Fruit fly (Drosophila melanogaster) whole organism, embryonic: Measurements from ENCODE around the gene CG15742.

Experiments
- ATbp ChIP-seq: fragments of 200-800 bp; sonication (Bioruptor generic); optimal IDR thresholded peaks from 2 replicates; lab custom pipeline; 2017; ENCODE audit warnings: missing biosample characterization, mild to moderate bottlenecking, missing genetic modification characterization, missing genetic modification reagents
- Antp ChIP-seq: fragments of 200-800 bp; sonication (Bioruptor generic); optimal IDR thresholded peaks from 3 replicates; lab custom pipeline; 2016; ENCODE audit warnings: missing biosample characterization, missing genetic modification characterization
- CG10267 ChIP-seq: fragments of 200-800 bp; sonication (Bioruptor generic); optimal IDR thresholded peaks from 2 replicates; lab custom pipeline; 2018; ENCODE audit warnings: missing biosample characterization, mild to moderate bottlenecking, missing genetic modification characterization, moderate library complexity
- CG10959 ChIP-seq: fragments of 200-800 bp; sonication (Bioruptor generic); IDR thresholded peaks from 2 replicates; pipeline ENCODE4 v1.3.6; 2022; ENCODE audit warnings: missing biosample characterization, missing genetic modification characterization
- CG12155 ChIP-seq: fragments of 200-800 bp; sonication (Bioruptor generic); optimal IDR thresholded peaks from 3 replicates; lab custom pipeline; 2016; ENCODE audit warnings: missing biosample characterization, missing genetic modification characterization
- CG13296 ChIP-seq: fragments of 200-800 bp; sonication (Bioruptor generic); optimal IDR thresholded peaks from 3 replicates; lab custom pipeline; 2018; ENCODE audit warnings: missing biosample characterization, mild to moderate bottlenecking, missing genetic modification characterization
- CG13894 ChIP-seq: fragments of 200-800 bp; sonication (Bioruptor generic); optimal IDR thresholded peaks from 3 replicates; lab custom pipeline; 2018; ENCODE audit warnings: missing biosample characterization, mild to moderate bottlenecking, missing genetic modification characterization, moderate library complexity
- CG14667 ChIP-seq: fragments of 200-800 bp; sonication (Bioruptor generic); IDR thresholded peaks from 2 replicates; pipeline ENCODE4 v1.3.6; 2022; ENCODE audit warnings: missing biosample characterization, missing genetic modification characterization
- CG14965 ChIP-seq: fragments of 200-800 bp; sonication (Bioruptor generic); optimal IDR thresholded peaks from 2 replicates; lab custom pipeline; 2016; ENCODE audit warnings: missing biosample characterization, missing genetic modification characterization, borderline replicate concordance
- CG17186 ChIP-seq: fragments of 200-800 bp; sonication (Bioruptor generic); optimal IDR thresholded peaks from 3 replicates; lab custom pipeline; 2017; ENCODE audit warnings: missing biosample characterization, missing genetic modification reagents, missing genetic modification characterization
- CG2120 ChIP-seq: fragments of 200-800 bp; sonication (Bioruptor generic); optimal IDR thresholded peaks from 3 replicates; lab custom pipeline; 2016; ENCODE audit warnings: missing biosample characterization, missing genetic modification characterization
- CG2202 ChIP-seq: fragments of 200-800 bp; sonication (Bioruptor generic); optimal IDR thresholded peaks from 2 replicates; lab custom pipeline; 2018; ENCODE audit warnings: missing biosample characterization, mild to moderate bottlenecking, missing genetic modification characterization
- CG2712 ChIP-seq: fragments of 200-800 bp; optimal IDR thresholded peaks from 3 replicates; lab custom pipeline; 2019; ENCODE audit warnings: missing biosample characterization, mild to moderate bottlenecking, missing genetic modification characterization, moderate library complexity
- CG33213 ChIP-seq: fragments of 200-800 bp; sonication (Bioruptor generic); optimal IDR thresholded peaks from 3 replicates; lab custom pipeline; 2016; ENCODE audit warnings: missing biosample characterization, missing genetic modification characterization
- CG6813 ChIP-seq: fragments of 200-800 bp; sonication (Bioruptor generic); optimal IDR thresholded peaks from 2 replicates; lab custom pipeline; 2017; ENCODE audit warnings: missing biosample characterization, missing genetic modification characterization, mild to moderate bottlenecking, moderate library complexity, missing genetic modification reagents
- CG7987 ChIP-seq: fragments of 200-800 bp; sonication (Bioruptor generic); optimal IDR thresholded peaks from 2 replicates; lab custom pipeline; 2018; ENCODE audit warnings: missing biosample characterization, mild to moderate bottlenecking, missing genetic modification characterization, moderate library complexity
- CHES-1-like ChIP-seq: fragments of 200-800 bp; sonication (Bioruptor generic); optimal IDR thresholded peaks from 2 replicates; lab custom pipeline; 2016; ENCODE audit warnings: missing biosample characterization, missing genetic modification characterization
- Ets97D ChIP-seq: fragments of 200-800 bp; sonication (Bioruptor generic); optimal IDR thresholded peaks from 3 replicates; lab custom pipeline; 2016; ENCODE audit warnings: missing biosample characterization, missing genetic modification characterization
- H15 ChIP-seq: fragments of 200-800 bp; sonication (Bioruptor generic); IDR thresholded peaks from 3 replicates; pipeline ENCODE4 v1.3.6; 2022; ENCODE audit warnings: missing biosample characterization, missing genetic modification characterization
- H2.0 ChIP-seq: fragments of 200-800 bp; sonication (Bioruptor generic); IDR thresholded peaks from 2 replicates; pipeline ENCODE4 v1.3.6; 2022; ENCODE audit warnings: missing biosample characterization, missing genetic modification characterization
- HLHmδ ChIP-seq: fragments of 200-800 bp; sonication (Bioruptor generic); optimal IDR thresholded peaks from 2 replicates; lab custom pipeline; 2018; ENCODE audit warnings: missing biosample characterization, mild to moderate bottlenecking, missing genetic modification characterization, moderate library complexity
- Hr78 ChIP-seq, 2 experiments: fragments of 200-800 bp in 1 of 2; fragments of >200 bp in 1 of 2; sonication (Bioruptor generic) in 1 of 2; optimal IDR thresholded peaks; 2 replicates each; lab custom pipeline; 2017 to 2019; ENCODE audit warnings: missing biosample characterization in 2 of 2, missing genetic modification characterization in 2 of 2, mild to moderate bottlenecking in 1 of 2, moderate library complexity in 1 of 2
- Med ChIP-seq: fragments of 200-800 bp; sonication (Bioruptor generic); peaks from one replicate; lab custom pipeline; 2016; ENCODE audit warnings: missing biosample characterization, missing genetic modification characterization, mild to moderate bottlenecking, inconsistent platforms, moderate library complexity
- Meics ChIP-seq: fragments of 200-800 bp; sonication (Bioruptor generic); optimal IDR thresholded peaks from 2 replicates; lab custom pipeline; 2017; ENCODE audit warnings: missing biosample characterization, mild to moderate bottlenecking, missing genetic modification characterization
- NFAT ChIP-seq: fragments of 200-800 bp; sonication (Bioruptor generic); IDR thresholded peaks from 2 replicates; pipeline ENCODE4 v1.3.6; 2022; ENCODE audit warnings: missing biosample characterization, missing genetic modification characterization
- Trl ChIP-seq, 3 experiments: fragments of >200 bp in 2 of 3; fragments of 200-800 bp in 1 of 3; sonication (Bioruptor generic) in 1 of 3; optimal IDR thresholded peaks; 2 replicates in 1 of 3; 3 replicates in 2 of 3; lab custom pipeline; 2016 to 2017; ENCODE audit warnings: missing biosample characterization in 1 of 3, missing genetic modification characterization in 1 of 3
- amos ChIP-seq: fragments of 200-800 bp; sonication (Bioruptor generic); IDR thresholded peaks from 2 replicates; pipeline ENCODE4 v1.3.6; 2022; ENCODE audit warnings: missing biosample characterization, missing genetic modification characterization; ENCODE audit not compliant: partially characterized antibody
- ase ChIP-seq: fragments of 200-800 bp; sonication (Bioruptor generic); IDR thresholded peaks from 3 replicates; pipeline ENCODE4 v1.3.6; 2022; ENCODE audit warnings: missing biosample characterization, missing genetic modification characterization
- bcd ChIP-seq: fragments of 200-800 bp; sonication (Bioruptor generic); optimal IDR thresholded peaks from 2 replicates; lab custom pipeline; 2017; ENCODE audit warnings: missing biosample characterization, mild to moderate bottlenecking, missing genetic modification characterization
- caup ChIP-seq: fragments of 200-800 bp; sonication (Bioruptor generic); optimal IDR thresholded peaks from 3 replicates; lab custom pipeline; 2017; ENCODE audit warnings: missing biosample characterization, mild to moderate bottlenecking, missing genetic modification characterization, moderate library complexity; ENCODE audit not compliant: severe bottlenecking
- ci ChIP-seq: fragments of 200-800 bp; sonication (Bioruptor generic); IDR thresholded peaks from 3 replicates; pipeline ENCODE4 v1.3.6; 2022; ENCODE audit warnings: missing biosample characterization, missing genetic modification characterization
- da ChIP-seq: fragments of 200-800 bp; sonication (Bioruptor generic); optimal IDR thresholded peaks from 2 replicates; lab custom pipeline; 2016; ENCODE audit warnings: missing biosample characterization, missing genetic modification characterization
- ems ChIP-seq: fragments of 200-800 bp; sonication (Bioruptor generic); optimal IDR thresholded peaks from 3 replicates; lab custom pipeline; 2016; ENCODE audit warnings: missing biosample characterization, missing genetic modification characterization
- en ChIP-seq: fragments of 200-800 bp; sonication (Bioruptor generic); optimal IDR thresholded peaks from 2 replicates; lab custom pipeline; 2016; ENCODE audit warnings: missing biosample characterization, missing genetic modification characterization
- fu2 ChIP-seq: fragments of 200-800 bp; sonication (Bioruptor generic); optimal IDR thresholded peaks from 2 replicates; lab custom pipeline; 2016; ENCODE audit warnings: missing biosample characterization, missing genetic modification characterization
- gem ChIP-seq: fragments of 200-800 bp; sonication (Bioruptor generic); optimal IDR thresholded peaks from 2 replicates; lab custom pipeline; 2019; ENCODE audit warnings: missing biosample characterization, mild to moderate bottlenecking, missing genetic modification characterization, moderate library complexity
- grn ChIP-seq: fragments of 200-800 bp; sonication (Bioruptor generic); optimal IDR thresholded peaks from 3 replicates; lab custom pipeline; 2017; ENCODE audit warnings: missing biosample characterization, missing genetic modification characterization
- ind ChIP-seq: fragments of 200-800 bp; sonication (Bioruptor generic); optimal IDR thresholded peaks from 3 replicates; lab custom pipeline; 2016; ENCODE audit warnings: missing biosample characterization, missing genetic modification characterization
- kah ChIP-seq: fragments of 200-800 bp; sonication (Bioruptor generic); optimal IDR thresholded peaks from 2 replicates; lab custom pipeline; 2018; ENCODE audit warnings: missing biosample characterization, mild to moderate bottlenecking, missing genetic modification characterization
- nau ChIP-seq: fragments of 200-800 bp; sonication (Bioruptor generic); optimal IDR thresholded peaks from 3 replicates; lab custom pipeline; 2017; ENCODE audit warnings: missing biosample characterization, mild to moderate bottlenecking, missing genetic modification characterization, missing genetic modification reagents
- p53 ChIP-seq: fragments of 200-800 bp; sonication (Bioruptor generic); optimal IDR thresholded peaks from 2 replicates; lab custom pipeline; 2016; ENCODE audit warnings: missing biosample characterization, missing genetic modification characterization
- phol ChIP-seq: fragments of 200-800 bp; sonication (Bioruptor generic); optimal IDR thresholded peaks from 3 replicates; lab custom pipeline; 2018; ENCODE audit warnings: missing biosample characterization, mild to moderate bottlenecking, missing genetic modification characterization, moderate library complexity
- prd ChIP-seq, 3 experiments: fragments of >200 bp in 2 of 3; fragments of 200-800 bp in 1 of 3; sonication (Bioruptor generic) in 1 of 3; optimal IDR thresholded peaks in 2 of 3; IDR thresholded peaks in 1 of 3; 2 replicates in 2 of 3; 3 replicates in 1 of 3; pipeline versions ENCODE4 v1.3.6 to Lab custom; 2017 to 2022; ENCODE audit warnings: missing biosample characterization in 1 of 3, missing genetic modification characterization in 1 of 3
- pros ChIP-seq: fragments of 200-800 bp; sonication (Bioruptor generic); optimal IDR thresholded peaks from 3 replicates; lab custom pipeline; 2019; ENCODE audit warnings: missing biosample characterization, mild to moderate bottlenecking, missing genetic modification characterization, moderate library complexity
- repo ChIP-seq: fragments of 200-800 bp; sonication (Bioruptor generic); optimal IDR thresholded peaks from 2 replicates; lab custom pipeline; 2016; ENCODE audit warnings: missing biosample characterization, missing genetic modification characterization
- run ChIP-seq: fragments of 200-800 bp; sonication (Bioruptor generic); optimal IDR thresholded peaks from 3 replicates; lab custom pipeline; 2018; ENCODE audit warnings: missing biosample characterization, mild to moderate bottlenecking, missing genetic modification characterization
- sisA ChIP-seq: fragments of 200-800 bp; sonication (Bioruptor generic); IDR thresholded peaks from 2 replicates; pipeline ENCODE4 v1.3.6; 2022; ENCODE audit warnings: missing biosample characterization, missing genetic modification characterization
- tap ChIP-seq: fragments of 200-800 bp; optimal IDR thresholded peaks from 3 replicates; lab custom pipeline; 2019; ENCODE audit warnings: missing biosample characterization, mild to moderate bottlenecking, missing genetic modification characterization, moderate library complexity
- trem ChIP-seq: fragments of 200-800 bp; optimal IDR thresholded peaks from 3 replicates; lab custom pipeline; 2019; ENCODE audit warnings: missing biosample characterization, mild to moderate bottlenecking, missing genetic modification characterization, moderate library complexity
- twi ChIP-seq: fragments of 200-800 bp; optimal IDR thresholded peaks from 2 replicates; lab custom pipeline; 2019; ENCODE audit warnings: missing biosample characterization, mild to moderate bottlenecking, missing genetic modification characterization, moderate library complexity

Gene CG15742

DNA sequence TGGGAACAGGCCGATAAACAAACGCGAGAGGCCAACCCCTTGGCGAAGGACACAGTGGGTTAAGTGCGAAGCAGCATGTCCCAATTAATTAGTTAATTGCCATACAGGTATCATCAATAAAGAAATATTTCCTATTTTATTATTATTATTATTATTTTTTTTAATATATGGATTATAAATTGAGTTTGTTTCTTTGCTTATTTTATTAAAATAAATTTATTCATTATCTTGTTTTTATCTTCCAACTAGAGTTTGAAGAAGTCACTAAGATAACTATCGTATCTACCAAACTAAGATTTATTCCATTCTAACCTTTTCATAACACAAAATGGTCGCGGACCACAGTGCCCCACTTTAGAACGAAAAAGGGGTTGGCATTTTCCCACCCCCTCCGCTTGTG, 50.2 kb downstream of the CG15742 start (continued):
- TF ChIP-seq Trl (optimal IDR thresholded peaks at IDR 0.05; lab: Kevin White, UChicago) (no peak), Trl (GFP tag; optimal IDR thresholded peaks at IDR 0.05; lab: Kevin White, UChicago) (no peak), Antp (GFP tag; lab: Kevin White, UChicago) (no peak), twi (tag; lab: Kevin White, UChicago) (no peak), repo (GFP tag; lab: Kevin White, UChicago) (no peak), CG10267 (tag; lab: Kevin White, UChicago) (peak; percentile 29), CG7987 (GFP tag; lab: Kevin White, UChicago) (no peak), nau (GFP tag; lab: Kevin White, UChicago) (no peak), grn (GFP tag; lab: Kevin White, UChicago) (no peak), tap (peak; percentile 9), CG33213 (GFP tag; lab: Kevin White, UChicago) (no peak), CG2120 (GFP tag; lab: Kevin White, UChicago) (no peak), fu2 (no peak), ems (no peak), Hr78 (GFP tag; optimal IDR thresholded peaks at IDR 0.05; lab: Kevin White, UChicago) (no peak), CG2712 (tag; lab: Kevin White, UChicago) (peak; percentile 59), sisA (GFP tag; lab: Robert Waterston, UW) (no peak), trem (peak; percentile 15), amos (no peak), caup (GFP tag; lab: Kevin White, UChicago) (peak; percentile 16), CG13894 (tag; lab: Kevin White, UChicago) (no peak), Meics (GFP tag; lab: Kevin White, UChicago) (peak; percentile 63), kah (no peak), ci (GFP tag; lab: Robert Waterston, UW) (no peak), Med (no peak), NFAT (no peak), p53 (GFP tag; lab: Kevin White, UChicago) (no peak), pros (GFP tag; lab: Kevin White, UChicago) (no peak), da (GFP tag; lab: Kevin White, UChicago) (no peak), CG6813 (GFP tag; lab: Kevin White, UChicago) (peak; percentile 37), ind (GFP tag; lab: Kevin White, UChicago) (no peak), H2.0 (GFP tag; lab: Robert Waterston, UW) (no peak), en (GFP tag; lab: Kevin White, UChicago) (no peak), CG14667 (GFP tag; lab: Robert Waterston, UW) (no peak), CG10959 (GFP tag; lab: Robert Waterston, UW) (no peak), phol (tag; lab: Kevin White, UChicago) (peak; percentile 52), CG2202 (tag; lab: Kevin White, UChicago) (no peak), gem (tag; lab: Kevin White, UChicago) (peak; percentile 72), HLHmδ (GFP tag; lab: Kevin White, UChicago) (no peak), run (no peak), ase (GFP tag; lab: Robert Waterston, UW) (no peak), CHES-1-like (GFP tag; lab: Kevin White, UChicago) (no peak), prd (optimal IDR thresholded peaks at IDR 0.05; lab: Kevin White, UChicago) (no peak), prd (GFP tag; IDR thresholded peaks at IDR 0.05; lab: Robert Waterston, UW) (no peak; the same call in 2 of the 3 replicates), ATbp (GFP tag; lab: Kevin White, UChicago) (peak; percentile 29), CG13296 (GFP tag; lab: Kevin White, UChicago) (peak; percentile 50), bcd (peak; percentile 17), H15 (GFP tag; lab: Robert Waterston, UW) (no peak), CG12155 (no peak), CG17186 (GFP tag; lab: Kevin White, UChicago) (no peak), CG14965 (no peak), Ets97D (GFP tag; lab: Kevin White, UChicago) (no peak)
